Worm (Caenorhabditis elegans) whole organism, L2 larva: ENCODE results near the gene C25E10.13.

Source experiments
- ZK546.5 ChIP-seq: sonication (generic microtip); optimal IDR thresholded peaks from 2 replicates; lab custom pipeline; 2017; ENCODE audit warnings: missing biosample characterization, missing genetic modification characterization
- ceh-82 ChIP-seq: fragments of 150-350 bp; optimal IDR thresholded peaks from 2 replicates; lab custom pipeline; 2014; ENCODE audit warnings: missing biosample characterization, missing genetic modification characterization
- crh-2 ChIP-seq: sonication (generic microtip); optimal IDR thresholded peaks from 2 replicates; lab custom pipeline; 2017; ENCODE audit warnings: missing biosample characterization, missing genetic modification characterization
- lin-13 ChIP-seq: fragments of 150-350 bp; optimal IDR thresholded peaks from 2 replicates; lab custom pipeline; 2014; ENCODE audit warnings: missing biosample characterization, missing genetic modification reagents, missing genetic modification characterization
- lsy-2 ChIP-seq, 2 experiments: fragments of 150-350 bp in 1 of 2; sonication (generic microtip) in 1 of 2; optimal IDR thresholded peaks; 2 replicates each; lab custom pipeline; 2014 to 2017; ENCODE audit warnings: missing biosample characterization in 2 of 2, missing genetic modification characterization in 2 of 2
- mdl-1 ChIP-seq, 2 experiments: fragments of 150-350 bp in 1 of 2; sonication (generic microtip) in 1 of 2; optimal IDR thresholded peaks; 2 replicates each; lab custom pipeline; 2017; ENCODE audit warnings: missing biosample characterization in 2 of 2, missing genetic modification characterization in 2 of 2
- nhr-11 ChIP-seq: fragments of 150-350 bp; optimal IDR thresholded peaks from 2 replicates; lab custom pipeline; 2014; ENCODE audit warnings: missing biosample characterization, missing genetic modification characterization
- nhr-12 ChIP-seq: fragments of 150-350 bp; optimal IDR thresholded peaks from 2 replicates; lab custom pipeline; 2014; ENCODE audit warnings: missing biosample characterization, missing genetic modification characterization
- nhr-237 ChIP-seq: fragments of 150-350 bp; optimal IDR thresholded peaks from 2 replicates; lab custom pipeline; 2014; ENCODE audit warnings: missing biosample characterization, missing genetic modification characterization
- unc-39 ChIP-seq: fragments of 150-350 bp; optimal IDR thresholded peaks from 2 replicates; lab custom pipeline; 2014; ENCODE audit warnings: missing biosample characterization, missing genetic modification characterization

DNA sequence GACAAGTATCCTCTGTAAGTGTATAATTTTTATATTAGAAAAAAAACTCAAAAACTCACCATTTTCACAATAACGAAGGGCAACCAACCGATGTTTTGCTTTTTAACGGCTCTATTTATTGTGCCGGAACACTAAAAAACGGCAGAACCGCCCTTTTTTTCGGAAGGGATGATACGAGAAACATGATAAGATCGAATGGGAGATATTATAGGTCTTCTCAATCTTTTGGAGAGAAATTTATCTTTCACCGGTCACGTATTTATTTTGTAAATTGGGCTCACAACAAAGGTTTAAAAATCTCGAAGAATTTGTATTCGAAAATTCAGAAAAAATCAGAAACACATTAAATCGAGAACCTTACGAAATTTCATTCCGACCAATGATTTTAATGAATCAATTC lies 4.8 kb upstream of the C25E10.13 start, which contains the start of gene swm-1:
- TF ChIP-seq mdl-1 (tag; optimal IDR thresholded peaks at IDR 0.05; lab: Kevin White, UChicago) (no peak), ZK546.5 (tag; lab: Kevin White, UChicago) (no peak), nhr-11 (tag; lab: Kevin White, UChicago) (no peak), crh-2 (tag; lab: Kevin White, UChicago) (no peak), lin-13 (no peak), nhr-12 (no peak), nhr-237 (tag; lab: Kevin White, UChicago) (no peak), unc-39 (tag; lab: Kevin White, UChicago) (no peak), lsy-2 (tag; optimal IDR thresholded peaks at IDR 0.05; lab: Kevin White, UChicago) (no peak), ceh-82 (tag; lab: Kevin White, UChicago) (no peak)
